Worm (Caenorhabditis elegans): ENCODE measurements around the gene srh-22.

srh-22 gene

DNA sequence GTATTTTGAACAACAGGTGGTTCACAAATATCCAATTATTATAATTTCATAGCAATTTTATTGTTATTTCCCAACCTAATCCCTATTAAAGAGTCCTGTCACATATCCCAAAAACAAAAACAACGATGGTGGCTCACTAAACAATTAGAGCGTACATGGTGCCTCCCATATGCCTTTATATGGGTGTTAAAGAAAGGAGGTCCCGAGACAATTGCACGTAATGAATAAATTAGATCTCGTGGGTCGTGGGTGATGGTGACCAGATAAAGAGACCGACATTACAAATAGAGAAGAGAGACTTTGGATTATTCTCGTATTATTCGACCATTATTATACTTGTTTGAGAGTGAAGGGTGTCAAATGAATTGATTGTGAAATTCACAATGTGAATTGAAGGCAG lies 45.1 kb downstream of the srh-22 start:
- peak; percentile 9 for TF ChIP-seq unc-120 (tag; optimal IDR thresholded peaks at IDR 0.05; ENCODE audit: poor library complexity, severe bottlenecking)
- peak; percentile 66 for TF ChIP-seq unc-39 (tag; optimal IDR thresholded peaks at IDR 0.05)
- TF ChIP-seq lsy-2 (tag; optimal IDR thresholded peaks at IDR 0.05) = no peak
- no peak for TF ChIP-seq flh-1 (GFP tag; optimal IDR thresholded peaks at IDR 0.05)
- peak; percentile 38 for TF ChIP-seq sptf-1 (tag; optimal IDR thresholded peaks at IDR 0.05)
- TF ChIP-seq ceh-43 (GFP tag; optimal IDR thresholded peaks at IDR 0.05) = peak; percentile 71
- TF ChIP-seq nhr-2 (tag; optimal IDR thresholded peaks at IDR 0.05) = peak; percentile 52
- no peak for TF ChIP-seq mep-1 (tag; optimal IDR thresholded peaks at IDR 0.05)
- peak; percentile 20 for TF ChIP-seq unc-62 (GFP tag; optimal IDR thresholded peaks at IDR 0.05)
- TF ChIP-seq sem-2 (GFP tag; optimal IDR thresholded peaks at IDR 0.05) = no peak
- TF ChIP-seq mls-2 (tag; optimal IDR thresholded peaks at IDR 0.05) = peak; percentile 57
- no peak for TF ChIP-seq ceh-39 (tag; optimal IDR thresholded peaks at IDR 0.05)
- peak; percentile 28 for TF ChIP-seq cnd-1 (tag; optimal IDR thresholded peaks at IDR 0.05)
- no peak for TF ChIP-seq ztf-11 (tag; optimal IDR thresholded peaks at IDR 0.05)
- TF ChIP-seq ces-1 (GFP tag; optimal IDR thresholded peaks at IDR 0.05) = peak; percentile 96

DNA sequence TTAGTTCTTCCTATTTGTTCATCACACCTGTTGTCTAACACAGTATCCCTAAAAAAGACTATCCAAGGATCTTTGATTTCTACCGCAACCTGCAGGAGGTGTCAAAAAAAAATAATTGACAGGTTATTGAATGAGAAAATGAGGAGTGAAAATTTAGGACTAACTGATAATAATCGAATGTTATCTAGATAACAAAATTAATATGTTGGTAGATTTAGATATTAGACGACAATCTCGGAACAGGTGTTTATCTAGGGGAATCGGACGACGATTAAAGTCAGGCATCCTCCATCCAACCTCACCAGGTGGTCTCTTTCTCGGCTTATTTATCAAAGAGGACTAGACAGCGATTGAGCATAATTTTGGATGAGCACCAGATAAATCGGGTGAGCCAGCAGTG lies 46.7 kb downstream of the srh-22 start:
- TF ChIP-seq elt-3 (tag; optimal IDR thresholded peaks at IDR 0.05) (no peak), hlh-1 (tag; optimal IDR thresholded peaks at IDR 0.05) (peak; percentile 39), zip-8 (tag; optimal IDR thresholded peaks at IDR 0.05) (no peak), lin-32 (GFP tag; optimal IDR thresholded peaks at IDR 0.05) (peak; percentile 45), mls-2 (tag; optimal IDR thresholded peaks at IDR 0.05) (no peak), nhr-2 (tag; optimal IDR thresholded peaks at IDR 0.05) (peak; percentile 47), elt-1 (tag; optimal IDR thresholded peaks at IDR 0.05; ENCODE audit: borderline replicate concordance, insufficient read depth) (peak; percentile 97)

DNA sequence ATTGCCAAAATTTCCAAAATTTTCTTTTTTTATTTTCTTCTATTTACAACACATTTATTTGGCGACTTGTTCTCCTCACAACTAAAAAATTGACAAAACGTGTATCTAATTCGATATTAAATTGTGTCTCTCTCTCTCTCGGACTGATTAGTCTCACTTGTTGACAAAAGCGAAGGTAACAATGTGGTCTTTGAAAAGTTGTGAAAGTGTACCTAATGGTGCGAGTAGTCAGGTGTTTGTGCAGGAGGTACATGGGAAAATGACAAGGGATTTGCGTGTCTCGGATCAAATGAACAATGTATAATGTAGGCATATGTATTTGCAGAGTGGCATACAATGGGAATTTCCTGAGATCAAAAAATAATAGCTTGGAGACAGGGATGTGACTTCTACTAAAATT lies 47.4 kb downstream of the srh-22 start:
- TF ChIP-seq nhr-28 (tag; optimal IDR thresholded peaks at IDR 0.05) = no peak
- no peak for TF ChIP-seq tbx-8 (GFP tag; optimal IDR thresholded peaks at IDR 0.05)
- no peak for TF ChIP-seq elt-1 (tag; optimal IDR thresholded peaks at IDR 0.05; ENCODE audit: borderline replicate concordance, insufficient read depth)
- TF ChIP-seq hlh-1 (tag; optimal IDR thresholded peaks at IDR 0.05) = no peak
- no peak for TF ChIP-seq M03D4.4 (tag; optimal IDR thresholded peaks at IDR 0.05)
- no peak for TF ChIP-seq unc-39 (tag; optimal IDR thresholded peaks at IDR 0.05)
- no peak for TF ChIP-seq unc-120 (tag; optimal IDR thresholded peaks at IDR 0.05; ENCODE audit: poor library complexity, severe bottlenecking)
- no peak for TF ChIP-seq nhr-237 (tag; optimal IDR thresholded peaks at IDR 0.05)
- no peak for TF ChIP-seq ceh-43 (GFP tag; optimal IDR thresholded peaks at IDR 0.05)
- no peak for TF ChIP-seq nhr-12 (tag; optimal IDR thresholded peaks at IDR 0.05)
- no peak for TF ChIP-seq lsy-2 (tag; optimal IDR thresholded peaks at IDR 0.05)
- TF ChIP-seq blmp-1 (tag; optimal IDR thresholded peaks at IDR 0.05) = no peak
- no peak for TF ChIP-seq elt-3 (tag; optimal IDR thresholded peaks at IDR 0.05)
- TF ChIP-seq bed-3 (GFP tag; optimal IDR thresholded peaks at IDR 0.05) = no peak
- no peak for TF ChIP-seq mls-2 (tag; optimal IDR thresholded peaks at IDR 0.05)
- TF ChIP-seq unc-62 (GFP tag; optimal IDR thresholded peaks at IDR 0.05) = no peak

DNA sequence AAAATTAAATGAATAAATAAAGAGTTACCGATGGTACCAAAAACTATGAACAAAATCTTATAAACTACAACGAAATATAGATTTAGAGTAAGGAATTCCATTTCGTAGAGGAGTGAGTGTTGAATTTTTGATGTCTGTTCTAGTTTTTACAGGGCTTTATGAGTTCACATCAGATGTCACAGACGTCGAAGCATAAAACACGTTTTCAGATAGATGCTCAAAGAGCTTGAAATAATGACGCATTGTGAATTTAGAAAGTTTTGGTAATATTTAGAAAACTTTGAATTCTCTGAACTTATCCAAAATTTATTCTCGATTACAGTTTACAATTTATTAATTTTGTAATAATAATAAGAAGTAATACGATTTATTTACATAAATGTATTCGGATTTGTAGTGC lies 50.8 kb downstream of the srh-22 start, which contains the start of gene srsx-9:
Gene srsx-9 (minus strand): TSS at position 101 of the 400 bp plus-strand sequence.
- TF ChIP-seq tbx-8 (GFP tag; optimal IDR thresholded peaks at IDR 0.05) (no peak), M03D4.4 (tag; optimal IDR thresholded peaks at IDR 0.05) (no peak), drap-1 (GFP tag; optimal IDR thresholded peaks at IDR 0.05) (no peak), sptf-1 (tag; optimal IDR thresholded peaks at IDR 0.05) (no peak), lin-32 (GFP tag; optimal IDR thresholded peaks at IDR 0.05) (no peak), pha-4 (tag; optimal IDR thresholded peaks at IDR 0.05) (no peak), nhr-76 (tag; optimal IDR thresholded peaks at IDR 0.05) (no peak), ceh-43 (GFP tag; optimal IDR thresholded peaks at IDR 0.05) (no peak), nhr-12 (tag; optimal IDR thresholded peaks at IDR 0.05) (no peak), cnd-1 (tag; optimal IDR thresholded peaks at IDR 0.05) (no peak)
